Worm (Caenorhabditis elegans) whole organism, L4 larva: ENCODE data around the gene tag-314.

Experiments
- F49E8.2 ChIP-seq: sonication (generic microtip); optimal IDR thresholded peaks from 2 replicates; lab custom pipeline; 2016; ENCODE audit warnings: missing compliant biosample characterization, mild to moderate bottlenecking, missing genetic modification characterization, borderline replicate concordance
- Y48G9A.11 ChIP-seq: fragments of 200-800 bp; sonication (Bioruptor generic); IDR thresholded peaks from 2 replicates; pipeline ENCODE4 v1.3.6; 2022; ENCODE audit warnings: missing genetic modification reagents, missing genetic modification characterization, missing compliant biosample characterization
- jun-1 ChIP-seq: fragments of 150-350 bp; optimal IDR thresholded peaks from 2 replicates; lab custom pipeline; 2014; ENCODE audit warnings: missing biosample characterization, missing genetic modification reagents, missing genetic modification characterization
- lsy-2 ChIP-seq, 2 experiments: fragments of 150-350 bp in 1 of 2; sonication (generic microtip) in 1 of 2; optimal IDR thresholded peaks; 2 replicates each; lab custom pipeline; 2014 to 2017; ENCODE audit warnings: missing biosample characterization in 2 of 2, missing genetic modification characterization in 2 of 2
- mep-1 ChIP-seq: fragments of 150-350 bp; sonication (generic microtip); optimal IDR thresholded peaks from 3 replicates; lab custom pipeline; 2014; ENCODE audit warnings: missing biosample characterization, missing genetic modification characterization
- zfp-3 ChIP-seq: fragments of 200-800 bp; sonication (Bioruptor generic); conservative IDR thresholded peaks from 2 replicates; pipeline ENCODE4 v1.3.6; 2022; ENCODE audit warnings: missing genetic modification reagents, missing genetic modification characterization, missing compliant biosample characterization
- ztf-11 ChIP-seq: fragments of 150-350 bp; optimal IDR thresholded peaks from 2 replicates; lab custom pipeline; 2014; ENCODE audit warnings: missing biosample characterization, missing genetic modification characterization

- TF ChIP-seq mep-1 (tag; lab: Kevin White, UChicago) (no peak), jun-1 (tag; lab: Kevin White, UChicago) (no peak), ztf-11 (tag; lab: Kevin White, UChicago) (no peak), lsy-2 (tag; optimal IDR thresholded peaks at IDR 0.05; lab: Kevin White, UChicago) (no peak), F49E8.2 (no peak), zfp-3 (GFP tag; lab: Robert Waterston, UW) (no peak), Y48G9A.11 (no peak)
Measured at ce11 chrV:10472901-10473774, 44.6 kb upstream of the tag-314 start.
